Worm (Caenorhabditis elegans) whole organism, L4 larva: Measurements from ENCODE around the gene T28F3.9.
A peak's percentile ranks its signal among the peaks of the same experiment; 100 is the strongest.

ENCODE experiments used
- D1046.2 ChIP-seq: fragments of 200-800 bp; sonication (Bioruptor generic); IDR thresholded peaks from 2 replicates; pipeline ENCODE4 v1.3.6; 2022; ENCODE audit warnings: missing genetic modification characterization, missing compliant biosample characterization
- F49E8.2 ChIP-seq: sonication (generic microtip); optimal IDR thresholded peaks from 2 replicates; lab custom pipeline; 2016; ENCODE audit warnings: missing compliant biosample characterization, mild to moderate bottlenecking, missing genetic modification characterization, borderline replicate concordance
- ZK546.5 ChIP-seq, 2 experiments: sonication (generic microtip); optimal IDR thresholded peaks; 2 replicates each; lab custom pipeline; 2017; ENCODE audit warnings: missing biosample characterization in 2 of 2, missing genetic modification characterization in 2 of 2
- ceh-28 ChIP-seq: fragments of 150-350 bp; optimal IDR thresholded peaks from 2 replicates; lab custom pipeline; 2014; ENCODE audit warnings: missing biosample characterization, missing genetic modification reagents, missing genetic modification characterization
- egl-27 ChIP-seq: sonication (generic microtip); optimal IDR thresholded peaks from 3 replicates; lab custom pipeline; 2017; ENCODE audit warnings: missing biosample characterization, missing genetic modification reagents, missing genetic modification characterization
- hlh-30 ChIP-seq: sonication (generic microtip); optimal IDR thresholded peaks from 2 replicates; lab custom pipeline; 2017; ENCODE audit warnings: antibody characterized with exemption, mild to moderate bottlenecking, missing genetic modification characterization, missing compliant biosample characterization; ENCODE audit not compliant: insufficient read depth
- mdl-1 ChIP-seq, 2 experiments: fragments of 150-350 bp in 1 of 2; sonication (generic microtip) in 1 of 2; optimal IDR thresholded peaks; 2 replicates each; lab custom pipeline; 2014 to 2017; ENCODE audit warnings: missing biosample characterization in 2 of 2, missing genetic modification characterization in 2 of 2
- mep-1 ChIP-seq: fragments of 150-350 bp; sonication (generic microtip); optimal IDR thresholded peaks from 3 replicates; lab custom pipeline; 2014; ENCODE audit warnings: missing biosample characterization, missing genetic modification characterization
- nhr-10 ChIP-seq: fragments of 150-350 bp; optimal IDR thresholded peaks from 2 replicates; lab custom pipeline; 2014; ENCODE audit warnings: missing biosample characterization, missing genetic modification characterization
- nhr-28 ChIP-seq: fragments of 150-350 bp; optimal IDR thresholded peaks from 2 replicates; lab custom pipeline; 2014; ENCODE audit warnings: missing biosample characterization, missing genetic modification characterization
- snpc-1.2 ChIP-seq: fragments of 200-800 bp; sonication (Bioruptor generic); IDR thresholded peaks from 2 replicates; pipeline ENCODE4 v1.3.6; 2022; ENCODE audit warnings: missing genetic modification reagents, missing genetic modification characterization, missing compliant biosample characterization
- snpc-4 ChIP-seq: fragments of 150-350 bp; optimal IDR thresholded peaks from 2 replicates; lab custom pipeline; 2014; ENCODE audit warnings: missing biosample characterization, missing genetic modification characterization

- TF ChIP-seq ZK546.5 (tag; optimal IDR thresholded peaks at IDR 0.05; lab: Kevin White, UChicago) (no peak), egl-27 (tag; lab: Kevin White, UChicago) (no peak), D1046.2 (GFP tag; lab: Robert Waterston, UW) (no peak), F49E8.2 (tag; lab: Kevin White, UChicago) (no peak), hlh-30 (tag; lab: Kevin White, UChicago) (peak; percentile 46), nhr-28 (tag; lab: Kevin White, UChicago) (peak; percentile 50), mdl-1 (tag; optimal IDR thresholded peaks at IDR 0.05; lab: Kevin White, UChicago) (no peak), snpc-1.2 (GFP tag; lab: Robert Waterston, UW) (peak; percentile 51), nhr-10 (tag; lab: Kevin White, UChicago) (no peak), snpc-4 (tag; lab: Kevin White, UChicago) (no peak), ceh-28 (tag; lab: Kevin White, UChicago) (no peak), mep-1 (tag; lab: Kevin White, UChicago) (peak; percentile 60)
Observed at ce11 chrIV:17268628-17269027, 39.7 kb upstream of the T28F3.9 start.
